Fruit fly (Drosophila melanogaster): ENCODE data around the gene GckIII.
A peak's percentile ranks its signal among the peaks of the same experiment; 100 is the strongest.

GckIII gene

DNA sequence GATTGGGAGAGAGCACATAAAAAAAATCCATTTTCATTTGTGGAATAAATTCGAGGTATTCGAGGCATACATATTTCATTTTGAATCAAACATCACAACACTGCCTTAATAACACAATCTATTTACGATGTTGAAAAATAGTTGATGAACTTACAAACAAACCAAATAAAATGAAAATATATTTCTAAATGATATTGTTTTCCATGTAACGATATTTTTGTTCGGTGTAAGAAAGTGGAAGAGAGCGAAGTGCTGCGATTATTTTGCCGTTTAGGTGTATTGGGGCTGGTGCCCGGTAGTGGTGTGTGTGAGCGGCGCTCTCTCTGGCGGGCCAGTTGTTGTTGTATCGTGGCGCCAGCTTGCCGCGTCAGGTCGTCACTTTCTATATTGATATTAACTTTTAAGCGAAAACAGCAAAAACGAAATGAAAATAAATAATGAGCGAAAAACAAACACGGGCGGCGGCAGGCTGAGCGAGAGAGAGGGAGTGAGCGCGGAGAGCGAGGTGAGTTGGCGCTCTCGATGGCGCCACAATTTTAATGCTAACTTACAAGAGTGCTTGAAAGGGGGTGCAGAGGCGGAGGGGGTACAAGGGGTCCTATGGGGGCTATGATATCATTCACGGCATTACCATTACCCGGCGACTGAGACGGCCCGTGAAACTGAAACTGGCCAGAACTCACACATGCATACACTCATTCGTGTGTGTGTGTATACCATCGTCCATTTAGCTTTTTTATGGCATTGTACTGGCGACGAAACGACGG lies 20.1 kb upstream of the GckIII start (continued):
- peak in 1 of 2 experiments; percentile 95 for TF ChIP-seq Eip74EF (GFP tag; optimal IDR thresholded peaks at IDR 0.05)
- TF ChIP-seq luna (GFP tag; optimal IDR thresholded peaks at IDR 0.05) = peak; percentile 83
- TF ChIP-seq CG15269 (tag; optimal IDR thresholded peaks at IDR 0.05) = peak; percentile 94
- peak; percentile 45 for TF ChIP-seq CTCF (GFP tag; optimal IDR thresholded peaks at IDR 0.05)
- peak in 1 of 3 experiments; percentile 86 for TF ChIP-seq lola (GFP tag; optimal IDR thresholded peaks at IDR 0.05)
- TF ChIP-seq CG14965 (GFP tag; optimal IDR thresholded peaks at IDR 0.05; ENCODE audit: borderline replicate concordance) = peak; percentile 19
- no peak for TF ChIP-seq prd (optimal IDR thresholded peaks at IDR 0.05)
- TF ChIP-seq prd (GFP tag; IDR thresholded peaks at IDR 0.05) = peak; percentile 92
- 0 out of 2 replicates have a peak, but pooled peaks have one; percentile 12 for TF ChIP-seq ro (GFP tag; IDR thresholded peaks at IDR 0.05)
- TF ChIP-seq stwl (tag; optimal IDR thresholded peaks at IDR 0.05) = peak; percentile 16
- peak; percentile 90 for TF ChIP-seq CG13624 (GFP tag; optimal IDR thresholded peaks at IDR 0.05)
- peak; percentile 40 for TF ChIP-seq Nf-YA (GFP tag; IDR thresholded peaks at IDR 0.05)
- peak; percentile 85 for TF ChIP-seq fd64A (GFP tag; optimal IDR thresholded peaks at IDR 0.05)
- TF ChIP-seq gt (GFP tag; IDR thresholded peaks at IDR 0.05) = 0 out of 2 replicates have a peak, but pooled peaks have one; percentile 46
- peak; percentile 67 for TF ChIP-seq cato (GFP tag; optimal IDR thresholded peaks at IDR 0.05; ENCODE audit: borderline replicate concordance)
- TF ChIP-seq ewg (GFP tag; optimal IDR thresholded peaks at IDR 0.05) = peak; percentile 85
- no peak for TF ChIP-seq ac (GFP tag; optimal IDR thresholded peaks at IDR 0.05)
- TF ChIP-seq Dbx (GFP tag; IDR thresholded peaks at IDR 0.05) = peak; percentile 73
- TF ChIP-seq run (tag; optimal IDR thresholded peaks at IDR 0.05) = peak; percentile 93
- peak; percentile 86 for TF ChIP-seq shn (GFP tag; optimal IDR thresholded peaks at IDR 0.05)
- TF ChIP-seq salm (tag; optimal IDR thresholded peaks at IDR 0.05) = peak; percentile 93
- TF ChIP-seq CG11723 (GFP tag; optimal IDR thresholded peaks at IDR 0.05) = peak; percentile 88
- TF ChIP-seq CG1233 (GFP tag; optimal IDR thresholded peaks at IDR 0.05) = peak; percentile 83
- TF ChIP-seq caup (GFP tag; optimal IDR thresholded peaks at IDR 0.05; ENCODE audit: severe bottlenecking) = peak; percentile 79
- TF ChIP-seq Mes4 (GFP tag; optimal IDR thresholded peaks at IDR 0.05) = peak; percentile 80
- TF ChIP-seq kah (GFP tag; optimal IDR thresholded peaks at IDR 0.05) = peak; percentile 82
- TF ChIP-seq NK7.1 (GFP tag; optimal IDR thresholded peaks at IDR 0.05) = peak; percentile 85
- TF ChIP-seq CG30403 (GFP tag; optimal IDR thresholded peaks at IDR 0.05) = peak; percentile 96
- TF ChIP-seq jing (GFP tag; optimal IDR thresholded peaks at IDR 0.05) = peak; percentile 90
- TF ChIP-seq CG11560 (tag; IDR thresholded peaks at IDR 0.05) = peak; percentile 66; the same call in 1 of the 3 replicates
- peak; percentile 94 for TF ChIP-seq CG8388 (GFP tag; optimal IDR thresholded peaks at IDR 0.05)
- TF ChIP-seq CG10654 (GFP tag; optimal IDR thresholded peaks at IDR 0.05) = peak; percentile 89
- peak; percentile 88 for TF ChIP-seq slbo (GFP tag; IDR thresholded peaks at IDR 0.05)
- TF ChIP-seq CG14667 (GFP tag; IDR thresholded peaks at IDR 0.05) = peak; percentile 78
- TF ChIP-seq CG8290 (GFP tag; optimal IDR thresholded peaks at IDR 0.05) = peak; percentile 70
- TF ChIP-seq CG8290 (tag; optimal IDR thresholded peaks at IDR 0.05) = peak; percentile 62 to 93
- peak; percentile 87 for TF ChIP-seq Awh (GFP tag; IDR thresholded peaks at IDR 0.05)
- peak; percentile 92 for TF ChIP-seq Chrac-16 (GFP tag; optimal IDR thresholded peaks at IDR 0.05)
- TF ChIP-seq Blimp-1 (GFP tag; optimal IDR thresholded peaks at IDR 0.05) = peak; percentile 91
- TF ChIP-seq chif (GFP tag; optimal IDR thresholded peaks at IDR 0.05) = peak; percentile 92
- no peak for TF ChIP-seq Optix (GFP tag; IDR thresholded peaks at IDR 0.05)
- peak; percentile 86 for TF ChIP-seq fd3F (GFP tag; optimal IDR thresholded peaks at IDR 0.05)
- TF ChIP-seq Bgb (GFP tag; IDR thresholded peaks at IDR 0.05; ENCODE audit: partially characterized antibody) = peak; percentile 56; the same call in 1 of the 2 replicates
- TF ChIP-seq CoRest (tag; optimal IDR thresholded peaks at IDR 0.05) = peak; percentile 96
- peak; percentile 72 for TF ChIP-seq CG4707 (GFP tag; optimal IDR thresholded peaks at IDR 0.05)
